Worm (Caenorhabditis elegans): Measurements from ENCODE around the gene chmp-7.

chmp-7 gene

ce11 chrII:9033034-9033433, 21.7 kb upstream of the chmp-7 start:
- TF ChIP-seq madf-8 (GFP tag; conservative IDR thresholded peaks at IDR 0.05): no peak
- TF ChIP-seq F55B11.4 (tag; optimal IDR thresholded peaks at IDR 0.05; ENCODE audit: borderline replicate concordance, insufficient read depth): no peak
- no peak for TF ChIP-seq lsy-27 (tag; optimal IDR thresholded peaks at IDR 0.05; ENCODE audit: borderline replicate concordance, insufficient read depth)
- no peak for TF ChIP-seq mcd-1 (GFP tag; IDR thresholded peaks at IDR 0.05)
- TF ChIP-seq ztf-18 (tag; optimal IDR thresholded peaks at IDR 0.05): no peak
- no peak for TF ChIP-seq lag-1 (GFP tag; IDR thresholded peaks at IDR 0.05)
- TF ChIP-seq ztf-6 (GFP tag; IDR thresholded peaks at IDR 0.05): no peak
- no peak for TF ChIP-seq Y53F4B.3 (GFP tag; IDR thresholded peaks at IDR 0.05)
- TF ChIP-seq snpc-1.1 (tag; optimal IDR thresholded peaks at IDR 0.05; ENCODE audit: insufficient read depth): no peak
- TF ChIP-seq him-1 (tag; optimal IDR thresholded peaks at IDR 0.05): no peak
- no peak for TF ChIP-seq egrh-3 (GFP tag; IDR thresholded peaks at IDR 0.05)
- TF ChIP-seq efl-1 (GFP tag; optimal IDR thresholded peaks at IDR 0.05): no peak
- no peak for TF ChIP-seq ceh-40 (GFP tag; IDR thresholded peaks at IDR 0.05)
- TF ChIP-seq B0336.3 (GFP tag; IDR thresholded peaks at IDR 0.05): no peak
- TF ChIP-seq hlh-26 (GFP tag; conservative IDR thresholded peaks at IDR 0.05): no peak
- no peak for TF ChIP-seq Y95B8A.8 (GFP tag; IDR thresholded peaks at IDR 0.05)
- TF ChIP-seq ceh-100 (GFP tag; IDR thresholded peaks at IDR 0.05): no peak
- no peak for TF ChIP-seq ZK185.1 (tag; optimal IDR thresholded peaks at IDR 0.05; ENCODE audit: poor library complexity, severe bottlenecking)
- no peak for TF ChIP-seq ceh-91 (GFP tag; IDR thresholded peaks at IDR 0.05)
- TF ChIP-seq zim-3 (tag; optimal IDR thresholded peaks at IDR 0.05): no peak

ce11 chrII:9038201-9038600, 16.6 kb upstream of the chmp-7 start, which contains the start of gene gcs-1:
Gene gcs-1, minus strand, starts transcription at chrII:9038301.
- no peak for TF ChIP-seq sea-2 (GFP tag; IDR thresholded peaks at IDR 0.05)
- TF ChIP-seq F57C9.4 (tag; optimal IDR thresholded peaks at IDR 0.05): no peak
- no peak for TF ChIP-seq hsf-1 (GFP tag; IDR thresholded peaks at IDR 0.05)
- no peak for TF ChIP-seq egl-44 (GFP tag; IDR thresholded peaks at IDR 0.05)
- no peak for TF ChIP-seq repo-1 (tag; optimal IDR thresholded peaks at IDR 0.05)
- no peak for TF ChIP-seq nhr-120 (GFP tag; IDR thresholded peaks at IDR 0.05)
- no peak for TF ChIP-seq somi-1 (GFP tag; optimal IDR thresholded peaks at IDR 0.05)
- TF ChIP-seq hlh-26 (GFP tag; conservative IDR thresholded peaks at IDR 0.05): no peak
- no peak for TF ChIP-seq lag-1 (GFP tag; IDR thresholded peaks at IDR 0.05)
- TF ChIP-seq egrh-3 (GFP tag; IDR thresholded peaks at IDR 0.05): no peak

- TF ChIP-seq nhr-27 (tag; optimal IDR thresholded peaks at IDR 0.05) (no peak), attf-5 (GFP tag; optimal IDR thresholded peaks at IDR 0.05) (no peak)
These were observed 16.0 kb upstream of the chmp-7 start for ce11 chrII:9038736-9039135.

- TF ChIP-seq sdz-38 (tag; optimal IDR thresholded peaks at IDR 0.05) (no peak), madf-6 (GFP tag; IDR thresholded peaks at IDR 0.05) (no peak), tbx-9 (tag; optimal IDR thresholded peaks at IDR 0.05; ENCODE audit: borderline replicate concordance) (no peak), bed-1 (GFP tag; IDR thresholded peaks at IDR 0.05) (no peak), hrde-1 (tag; optimal IDR thresholded peaks at IDR 0.05; ENCODE audit: borderline replicate concordance) (no peak), hmg-20 (GFP tag; IDR thresholded peaks at IDR 0.05) (no peak), let-607 (tag; optimal IDR thresholded peaks at IDR 0.05) (no peak)
These were observed 13.5 kb upstream of the chmp-7 start, which contains the start of gene F37B12.3 for ce11 chrII:9041306-9041705. Gene F37B12.3, minus strand, starts transcription at chrII:9041406.
